Fruit fly (Drosophila melanogaster) whole organism, adult: ENCODE results near the gene Lam.

Experiments used
- CG11617 ChIP-seq: fragments of 200-800 bp; sonication (Bioruptor generic); optimal IDR thresholded peaks from 2 replicates; lab custom pipeline; 2017; ENCODE audit warnings: mild to moderate bottlenecking, missing biosample characterization, missing genetic modification reagents, missing genetic modification characterization
- CG12768 ChIP-seq: fragments of 200-800 bp; sonication (Bioruptor generic); optimal IDR thresholded peaks from 2 replicates; lab custom pipeline; 2017; ENCODE audit warnings: missing biosample characterization, missing genetic modification characterization, mild to moderate bottlenecking, moderate library complexity, missing genetic modification reagents
- CG14711 ChIP-seq: fragments of 200-800 bp; sonication (Bioruptor generic); optimal IDR thresholded peaks from 2 replicates; lab custom pipeline; 2018; ENCODE audit warnings: missing biosample characterization, mild to moderate bottlenecking, missing genetic modification characterization, moderate library complexity
- CG1620 ChIP-seq: fragments of 200-800 bp; sonication (Bioruptor generic); optimal IDR thresholded peaks from 2 replicates; lab custom pipeline; 2016; ENCODE audit warnings: missing biosample characterization, missing genetic modification characterization
- CG33017 ChIP-seq: fragments of 200-800 bp; sonication (Bioruptor generic); optimal IDR thresholded peaks from 2 replicates; lab custom pipeline; 2018; ENCODE audit warnings: missing biosample characterization, mild to moderate bottlenecking, missing genetic modification characterization, moderate library complexity
- CG5204 ChIP-seq: fragments of 200-800 bp; sonication (Bioruptor generic); optimal IDR thresholded peaks from 2 replicates; lab custom pipeline; 2016; ENCODE audit warnings: missing biosample characterization, missing genetic modification characterization
- CG7045 ChIP-seq: fragments of 200-800 bp; sonication (Bioruptor generic); optimal IDR thresholded peaks from 2 replicates; lab custom pipeline; 2017; ENCODE audit warnings: missing biosample characterization, mild to moderate bottlenecking, missing genetic modification characterization
- CG7101 ChIP-seq: fragments of 200-800 bp; sonication (Bioruptor generic); optimal IDR thresholded peaks from 2 replicates; lab custom pipeline; 2018; ENCODE audit warnings: missing biosample characterization, mild to moderate bottlenecking, missing genetic modification characterization, moderate library complexity
- Clk ChIP-seq: fragments of 200-800 bp; sonication (Bioruptor generic); optimal IDR thresholded peaks from 2 replicates; lab custom pipeline; 2017; ENCODE audit warnings: missing biosample characterization, missing genetic modification characterization
- Crg-1 ChIP-seq: fragments of 200-800 bp; sonication (Bioruptor generic); optimal IDR thresholded peaks from 2 replicates; lab custom pipeline; 2016; ENCODE audit warnings: missing biosample characterization, missing genetic modification characterization
- Hr96 ChIP-seq: fragments of 200-800 bp; sonication (Bioruptor generic); optimal IDR thresholded peaks from 2 replicates; lab custom pipeline; 2016; ENCODE audit warnings: missing biosample characterization, missing genetic modification characterization
- Mnt ChIP-seq: fragments of 200-800 bp; sonication (Bioruptor generic); optimal IDR thresholded peaks from 2 replicates; lab custom pipeline; 2016; ENCODE audit warnings: missing biosample characterization, mild to moderate bottlenecking, missing genetic modification characterization
- bab1 ChIP-seq: fragments of 200-800 bp; sonication (Bioruptor generic); optimal IDR thresholded peaks from 3 replicates; lab custom pipeline; 2019; ENCODE audit warnings: missing biosample characterization, mild to moderate bottlenecking, missing genetic modification characterization, moderate library complexity
- cic ChIP-seq: fragments of 200-800 bp; sonication (Bioruptor generic); optimal IDR thresholded peaks from 2 replicates; lab custom pipeline; 2017; ENCODE audit warnings: missing biosample characterization, mild to moderate bottlenecking, missing genetic modification characterization, moderate library complexity
- cnc ChIP-seq, 2 experiments: fragments of >200 bp; optimal IDR thresholded peaks; 2 replicates each; lab custom pipeline; 2017
- kay ChIP-seq: fragments of 200-800 bp; sonication (Bioruptor generic); peaks from one replicate; lab custom pipeline; 2016; ENCODE audit warnings: missing biosample characterization, missing genetic modification characterization, borderline replicate concordance
- ovo ChIP-seq: fragments of 200-800 bp; sonication (Bioruptor generic); optimal IDR thresholded peaks from 2 replicates; lab custom pipeline; 2016; ENCODE audit warnings: missing biosample characterization, missing genetic modification characterization
- pad ChIP-seq: fragments of 200-800 bp; sonication (Bioruptor generic); optimal IDR thresholded peaks from 3 replicates; lab custom pipeline; 2017; ENCODE audit warnings: missing biosample characterization, missing genetic modification characterization, mild to moderate bottlenecking, moderate library complexity, missing genetic modification reagents
- tj ChIP-seq: fragments of 200-800 bp; sonication (Bioruptor generic); optimal IDR thresholded peaks from 3 replicates; lab custom pipeline; 2017; ENCODE audit warnings: missing biosample characterization, mild to moderate bottlenecking, missing genetic modification characterization, moderate library complexity
- toe ChIP-seq: fragments of 200-800 bp; sonication (Bioruptor generic); optimal IDR thresholded peaks from 2 replicates; lab custom pipeline; 2016; ENCODE audit warnings: missing biosample characterization, missing genetic modification characterization

Gene Lam

dm6 chr2L:5547288-5547777, 5.1 kb downstream of the Lam start:
- TF ChIP-seq kay: peak; percentile 21
- TF ChIP-seq tj: peak; percentile 80
- peak; percentile 96 for TF ChIP-seq cic
- peak; percentile 34 for TF ChIP-seq CG33017
- no peak for TF ChIP-seq Hr96 (GFP tag; lab: Kevin White, UChicago)
- peak; percentile 0 for TF ChIP-seq Crg-1 (GFP tag; lab: Kevin White, UChicago)
- TF ChIP-seq CG7101 (tag; lab: Kevin White, UChicago): peak; percentile 46
- peak; percentile 45 for TF ChIP-seq CG12768
- no peak for TF ChIP-seq Clk (GFP tag; lab: Kevin White, UChicago)
- peak; percentile 10 for TF ChIP-seq CG7045 (GFP tag; lab: Kevin White, UChicago)
- peak; percentile 7 for TF ChIP-seq ovo
- TF ChIP-seq CG5204 (GFP tag; lab: Kevin White, UChicago): no peak
- peak; percentile 40 for TF ChIP-seq toe
- TF ChIP-seq Mnt (GFP tag; lab: Kevin White, UChicago): peak; percentile 5

- TF ChIP-seq CG14711 (no peak), cnc (optimal IDR thresholded peaks at IDR 0.05; lab: Kevin White, UChicago) (no peak), ovo (no peak), CG7101 (tag; lab: Kevin White, UChicago) (no peak), CG33017 (no peak), CG5204 (GFP tag; lab: Kevin White, UChicago) (no peak), Hr96 (GFP tag; lab: Kevin White, UChicago) (no peak), kay (no peak), CG7045 (GFP tag; lab: Kevin White, UChicago) (no peak), Mnt (GFP tag; lab: Kevin White, UChicago) (no peak), tj (no peak), Clk (GFP tag; lab: Kevin White, UChicago) (no peak)
Observed at dm6 chr2L:5550735-5551134, 8.5 kb downstream of the Lam start, which contains the start of gene CG14014. CG14014 (minus strand) TSS chr2L:5550835.

dm6 chr2L:5551538-5551937, 9.3 kb downstream of the Lam start, which contains the start of gene CG18269:
CG18269 (plus strand) TSS chr2L:5551838.
- TF ChIP-seq CG33017 (no peak), cnc (optimal IDR thresholded peaks at IDR 0.05; lab: Kevin White, UChicago) (no peak), CG1620 (no peak), bab1 (no peak), Clk (GFP tag; lab: Kevin White, UChicago) (no peak), cic (no peak)

dm6 chr2L:5553750-5554149, 11.5 kb downstream of the Lam start, which contains the start of the genes CG14013 and CG14017:
CG14013 (minus strand) TSS chr2L:5553850.
CG14017 (plus strand) TSS chr2L:5553897.
- TF ChIP-seq CG14711 (no peak), CG33017 (no peak), CG11617 (GFP tag; lab: Kevin White, UChicago) (no peak), cnc (optimal IDR thresholded peaks at IDR 0.05; lab: Kevin White, UChicago) (no peak), cic (no peak), ovo (no peak), CG7101 (tag; lab: Kevin White, UChicago) (no peak), CG7045 (GFP tag; lab: Kevin White, UChicago) (no peak), CG12768 (no peak), Crg-1 (GFP tag; lab: Kevin White, UChicago) (no peak), CG1620 (no peak), tj (no peak), kay (no peak), Mnt (GFP tag; lab: Kevin White, UChicago) (no peak), Clk (GFP tag; lab: Kevin White, UChicago) (no peak), bab1 (no peak), toe (no peak), CG5204 (GFP tag; lab: Kevin White, UChicago) (no peak)

dm6 chr2L:5554818-5555217, 12.5 kb downstream of the Lam start, which contains the start of gene GluRIIA:
GluRIIA (plus strand) TSS chr2L:5555072.
- TF ChIP-seq bab1: no peak
- no peak for TF ChIP-seq CG11617 (GFP tag; lab: Kevin White, UChicago)
- no peak for TF ChIP-seq Hr96 (GFP tag; lab: Kevin White, UChicago)
- no peak for TF ChIP-seq Mnt (GFP tag; lab: Kevin White, UChicago)
- no peak for TF ChIP-seq Crg-1 (GFP tag; lab: Kevin White, UChicago)
- no peak for TF ChIP-seq CG5204 (GFP tag; lab: Kevin White, UChicago)
- no peak for TF ChIP-seq CG7045 (GFP tag; lab: Kevin White, UChicago)
- TF ChIP-seq ovo: no peak
- TF ChIP-seq CG14711: no peak
- no peak for TF ChIP-seq cic
- no peak for TF ChIP-seq toe
- no peak for TF ChIP-seq CG33017
- TF ChIP-seq Clk (GFP tag; lab: Kevin White, UChicago): no peak
- no peak for TF ChIP-seq CG12768
- no peak for TF ChIP-seq CG1620
- TF ChIP-seq pad (GFP tag; lab: Kevin White, UChicago): no peak
- no peak for TF ChIP-seq cnc (optimal IDR thresholded peaks at IDR 0.05; lab: Kevin White, UChicago)
- TF ChIP-seq tj: no peak

dm6 chr2L:5558809-5559392, 16.6 kb downstream of the Lam start, which contains the start of gene GluRIIB:
GluRIIB (plus strand) TSS chr2L:5559342.
- TF ChIP-seq pad (GFP tag; lab: Kevin White, UChicago) (no peak), Crg-1 (GFP tag; lab: Kevin White, UChicago) (no peak), CG33017 (no peak), CG12768 (no peak), CG7045 (GFP tag; lab: Kevin White, UChicago) (no peak), CG11617 (GFP tag; lab: Kevin White, UChicago) (no peak)

- TF ChIP-seq CG14711 (peak; percentile 11), CG1620 (no peak)
Observed at dm6 chr2L:5567103-5567502, 24.8 kb downstream of the Lam start.
